Fruit fly (Drosophila melanogaster): ENCODE data around the gene CG7208.
A peak's percentile ranks its signal among the peaks of the same experiment; 100 is the strongest.

The CG7208 gene

DNA sequence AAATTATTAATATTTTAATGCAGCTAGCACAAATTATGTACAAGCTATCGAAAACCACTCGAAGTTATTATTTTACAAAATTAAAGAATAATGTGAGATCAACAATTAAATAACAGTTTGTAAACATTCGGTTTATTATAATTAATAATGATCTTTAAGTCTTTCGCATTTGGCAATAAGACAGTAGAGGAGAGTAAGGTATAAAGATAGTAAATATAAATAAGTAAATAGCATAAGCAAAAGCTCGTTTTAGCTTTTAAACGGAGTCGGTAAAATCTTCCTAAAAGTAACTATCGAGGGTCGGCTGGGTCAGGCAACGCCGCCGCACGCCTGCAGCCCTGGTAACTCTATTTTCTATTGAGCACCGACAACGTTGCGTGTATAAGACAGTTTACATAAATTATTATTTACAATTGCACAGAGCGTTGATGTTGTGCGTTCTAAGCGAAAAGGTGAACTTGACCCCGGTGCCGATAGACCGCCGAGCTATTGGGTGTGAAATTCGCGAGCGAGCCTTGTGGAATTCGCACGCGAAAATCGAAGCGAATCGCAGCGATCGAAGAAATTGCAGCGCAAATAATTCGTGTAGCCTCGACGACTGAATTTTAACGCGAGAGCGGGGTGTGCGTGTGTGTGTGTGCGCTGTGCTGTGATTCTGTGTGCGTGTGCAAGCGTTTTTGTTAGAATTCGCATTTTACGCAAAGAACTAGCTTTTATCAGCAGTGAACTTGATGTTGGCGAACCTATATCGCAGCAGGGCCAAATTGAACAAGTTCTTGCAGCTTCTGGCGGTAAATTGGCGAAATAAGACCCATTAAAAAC lies 17.9 kb downstream of the CG7208 start, which contains the start of gene wrd (continued):
- no peak for TF ChIP-seq CG12236 (GFP tag; optimal IDR thresholded peaks at IDR 0.05)
- no peak for TF ChIP-seq sna (GFP tag; IDR thresholded peaks at IDR 0.05; ENCODE audit: partially characterized antibody)
- no peak for TF ChIP-seq fru (optimal IDR thresholded peaks at IDR 0.05)
- TF ChIP-seq mirr (GFP tag; optimal IDR thresholded peaks at IDR 0.05) = no peak
- peak; percentile 13 for TF ChIP-seq Fer1 (GFP tag; optimal IDR thresholded peaks at IDR 0.05)
- TF ChIP-seq Rfx (GFP tag; IDR thresholded peaks at IDR 0.05) = no peak
- peak; percentile 12 for TF ChIP-seq Sry-δ (GFP tag; optimal IDR thresholded peaks at IDR 0.05)
- no peak for TF ChIP-seq pho (GFP tag; optimal IDR thresholded peaks at IDR 0.05)
- TF ChIP-seq dmrt99B (tag; optimal IDR thresholded peaks at IDR 0.05) = peak; percentile 25
- TF ChIP-seq CG13775 (GFP tag; optimal IDR thresholded peaks at IDR 0.05) = peak; percentile 19
- no peak for TF ChIP-seq CG14860 (GFP tag; IDR thresholded peaks at IDR 0.05; ENCODE audit: partially characterized antibody)
- no peak for TF ChIP-seq CG12942 (GFP tag; optimal IDR thresholded peaks at IDR 0.05)
- no peak for TF ChIP-seq CG4282 (GFP tag; optimal IDR thresholded peaks at IDR 0.05)
- peak; percentile 27; the same call in 1 of the 2 replicates for TF ChIP-seq CG31441 (GFP tag; IDR thresholded peaks at IDR 0.05)
- no peak for TF ChIP-seq CG30431 (GFP tag; optimal IDR thresholded peaks at IDR 0.05)
- peak; percentile 33 for TF ChIP-seq grau (tag; optimal IDR thresholded peaks at IDR 0.05)
- no peak for TF ChIP-seq sima (GFP tag; optimal IDR thresholded peaks at IDR 0.05)
- peak; percentile 5 for TF ChIP-seq CG30020 (tag; optimal IDR thresholded peaks at IDR 0.05)
- TF ChIP-seq GATAe (GFP tag; conservative IDR thresholded peaks at IDR 0.05) = no peak
- TF ChIP-seq trem (tag; optimal IDR thresholded peaks at IDR 0.05) = no peak
- TF ChIP-seq CG11093 (GFP tag; IDR thresholded peaks at IDR 0.05) = no peak
- TF ChIP-seq yki (optimal IDR thresholded peaks at IDR 0.05) = no peak
- no peak for TF ChIP-seq CG3838 (GFP tag; optimal IDR thresholded peaks at IDR 0.05)
- TF ChIP-seq sens-2 (GFP tag; IDR thresholded peaks at IDR 0.05) = no peak
- TF ChIP-seq Dip3 (GFP tag; optimal IDR thresholded peaks at IDR 0.05) = no peak
- TF ChIP-seq CG11085 (GFP tag; IDR thresholded peaks at IDR 0.05) = no peak
- TF ChIP-seq zen (tag; optimal IDR thresholded peaks at IDR 0.05) = no peak
- TF ChIP-seq Mes4 (GFP tag; optimal IDR thresholded peaks at IDR 0.05) = no peak
- no peak for TF ChIP-seq crol (GFP tag; IDR thresholded peaks at IDR 0.05)
- no peak for TF ChIP-seq CG11247 (GFP tag; IDR thresholded peaks at IDR 0.05)
- no peak for TF ChIP-seq croc (GFP tag; conservative IDR thresholded peaks at IDR 0.05)
- TF ChIP-seq Sry-β (GFP tag; optimal IDR thresholded peaks at IDR 0.05) = no peak
- peak; percentile 51; the same call in 1 of the 4 replicates for TF ChIP-seq Gug (GFP tag; IDR thresholded peaks at IDR 0.05)
- peak; percentile 75 for TF ChIP-seq cg (GFP tag; optimal IDR thresholded peaks at IDR 0.05)
- TF ChIP-seq CG34376 (GFP tag; optimal IDR thresholded peaks at IDR 0.05) = peak; percentile 23
- TF ChIP-seq cato (GFP tag; optimal IDR thresholded peaks at IDR 0.05; ENCODE audit: borderline replicate concordance) = no peak
- TF ChIP-seq zfh1 (GFP tag; IDR thresholded peaks at IDR 0.05) = no peak; the same call in 2 of the 3 replicates
- TF ChIP-seq CG3995 (GFP tag; optimal IDR thresholded peaks at IDR 0.05) = no peak
- TF ChIP-seq Camta (GFP tag; optimal IDR thresholded peaks at IDR 0.05) = no peak
- peak in 1 of 3 experiments; percentile 39 for TF ChIP-seq lola (GFP tag; optimal IDR thresholded peaks at IDR 0.05)
- TF ChIP-seq Rx (GFP tag; IDR thresholded peaks at IDR 0.05) = no peak
- no peak for TF ChIP-seq CG11695 (GFP tag; IDR thresholded peaks at IDR 0.05)
- no peak for TF ChIP-seq Ravus (GFP tag; IDR thresholded peaks at IDR 0.05)
- TF ChIP-seq Six4 (GFP tag; optimal IDR thresholded peaks at IDR 0.05) = no peak
- TF ChIP-seq Hr39 (optimal IDR thresholded peaks at IDR 0.05) = no peak
- no peak for TF ChIP-seq tgo (GFP tag; IDR thresholded peaks at IDR 0.05)
- TF ChIP-seq HHEX (GFP tag; optimal IDR thresholded peaks at IDR 0.05) = no peak
- TF ChIP-seq CG11723 (GFP tag; optimal IDR thresholded peaks at IDR 0.05) = no peak
- no peak for TF ChIP-seq CG16813 (GFP tag; IDR thresholded peaks at IDR 0.05; ENCODE audit: partially characterized antibody)
- no peak for TF ChIP-seq Xrp1 (GFP tag; IDR thresholded peaks at IDR 0.05)
- peak; percentile 50; the same call in 1 of the 2 replicates for TF ChIP-seq NFAT (GFP tag; IDR thresholded peaks at IDR 0.05)
